Fruit fly (Drosophila melanogaster) whole organism, prepupa: ENCODE results near the gene CG7912.

Source experiments
- Blimp-1 ChIP-seq: fragments of 200-800 bp; sonication (Bioruptor generic); optimal IDR thresholded peaks from 3 replicates; lab custom pipeline; 2017; ENCODE audit warnings: missing biosample characterization, missing genetic modification characterization, mild to moderate bottlenecking, moderate library complexity, missing genetic modification reagents
- CG10669 ChIP-seq: fragments of 200-800 bp; sonication (Bioruptor generic); optimal IDR thresholded peaks from 3 replicates; lab custom pipeline; 2018; ENCODE audit warnings: missing biosample characterization, mild to moderate bottlenecking, missing genetic modification characterization, moderate library complexity
- CG11294 ChIP-seq: fragments of 200-800 bp; sonication (Bioruptor generic); IDR thresholded peaks from 2 replicates; pipeline ENCODE4 v1.3.6; 2022; ENCODE audit warnings: missing biosample characterization, missing genetic modification characterization
- CG11902 ChIP-seq: fragments of 200-800 bp; sonication (Bioruptor generic); optimal IDR thresholded peaks from 3 replicates; lab custom pipeline; 2016; ENCODE audit warnings: missing biosample characterization, missing genetic modification characterization
- CG15336 ChIP-seq: fragments of 200-800 bp; sonication (Bioruptor generic); IDR thresholded peaks from 2 replicates; pipeline ENCODE4 v1.3.6; 2022; ENCODE audit warnings: missing biosample characterization, missing genetic modification characterization
- CG1621 ChIP-seq: fragments of 200-800 bp; sonication (Bioruptor generic); optimal IDR thresholded peaks from 3 replicates; lab custom pipeline; 2018; ENCODE audit warnings: missing biosample characterization, mild to moderate bottlenecking, missing genetic modification characterization
- CG16779 ChIP-seq: fragments of 200-800 bp; sonication (Bioruptor generic); optimal IDR thresholded peaks from 3 replicates; lab custom pipeline; 2017; ENCODE audit warnings: missing biosample characterization, mild to moderate bottlenecking, missing genetic modification characterization
- CG31627 ChIP-seq: fragments of 200-800 bp; sonication (Bioruptor generic); optimal IDR thresholded peaks from 3 replicates; lab custom pipeline; 2016; ENCODE audit warnings: missing biosample characterization, missing genetic modification characterization
- CG32006 ChIP-seq: fragments of 200-800 bp; sonication (Bioruptor generic); optimal IDR thresholded peaks from 3 replicates; lab custom pipeline; 2017; ENCODE audit warnings: missing biosample characterization, mild to moderate bottlenecking, missing genetic modification characterization
- CG34406 ChIP-seq: fragments of 200-800 bp; sonication (Bioruptor generic); optimal IDR thresholded peaks from 3 replicates; lab custom pipeline; 2016; ENCODE audit warnings: missing biosample characterization, missing genetic modification characterization
- CG3919 ChIP-seq: fragments of 200-800 bp; sonication (Bioruptor generic); optimal IDR thresholded peaks from 3 replicates; lab custom pipeline; 2016; ENCODE audit warnings: missing biosample characterization, missing genetic modification characterization
- CG6163 ChIP-seq: fragments of 200-800 bp; sonication (Bioruptor generic); IDR thresholded peaks from 3 replicates; pipeline ENCODE4 v1.3.6; 2022; ENCODE audit warnings: missing biosample characterization, missing genetic modification characterization
- CG6276 ChIP-seq: fragments of 200-800 bp; sonication (Bioruptor generic); optimal IDR thresholded peaks from 2 replicates; lab custom pipeline; 2017; ENCODE audit warnings: missing biosample characterization, mild to moderate bottlenecking, missing genetic modification characterization
- CG6792 ChIP-seq: fragments of 200-800 bp; sonication (Bioruptor generic); optimal IDR thresholded peaks from 3 replicates; lab custom pipeline; 2016; ENCODE audit warnings: missing biosample characterization, missing genetic modification characterization
- CG6808 ChIP-seq: fragments of 200-800 bp; sonication (Bioruptor generic); optimal IDR thresholded peaks from 3 replicates; lab custom pipeline; 2017; ENCODE audit warnings: missing biosample characterization, missing genetic modification characterization, mild to moderate bottlenecking, moderate library complexity, missing genetic modification reagents
- CG6854 ChIP-seq: fragments of 200-800 bp; sonication (Bioruptor generic); optimal IDR thresholded peaks from 2 replicates; lab custom pipeline; 2017; ENCODE audit warnings: missing biosample characterization, mild to moderate bottlenecking, missing genetic modification characterization
- CG7368 ChIP-seq: fragments of 200-800 bp; sonication (Bioruptor generic); optimal IDR thresholded peaks from 3 replicates; lab custom pipeline; 2016; ENCODE audit warnings: missing biosample characterization, missing genetic modification characterization
- CG8119 ChIP-seq: fragments of 200-800 bp; sonication (Bioruptor generic); IDR thresholded peaks from 3 replicates; pipeline ENCODE4 v1.3.6; 2022; ENCODE audit warnings: missing biosample characterization, missing genetic modification characterization
- CG8319 ChIP-seq: fragments of 200-800 bp; sonication (Bioruptor generic); optimal IDR thresholded peaks from 3 replicates; lab custom pipeline; 2016; ENCODE audit warnings: missing biosample characterization, missing genetic modification characterization
- CG9139 ChIP-seq: fragments of 200-800 bp; sonication (Bioruptor generic); optimal IDR thresholded peaks from 3 replicates; lab custom pipeline; 2017; ENCODE audit warnings: missing biosample characterization, mild to moderate bottlenecking, missing genetic modification characterization
- Eip78C ChIP-seq: fragments of 200-800 bp; sonication (Bioruptor generic); peaks from one replicate; lab custom pipeline; 2016; ENCODE audit warnings: missing biosample characterization, missing genetic modification characterization
- Eip93F ChIP-seq: fragments of 200-800 bp; sonication (Bioruptor generic); optimal IDR thresholded peaks from 2 replicates; lab custom pipeline; 2016; ENCODE audit warnings: missing biosample characterization, mild to moderate bottlenecking, missing genetic modification characterization
- Ets21C ChIP-seq: fragments of 200-800 bp; sonication (Bioruptor generic); optimal IDR thresholded peaks from 3 replicates; lab custom pipeline; 2016; ENCODE audit warnings: missing biosample characterization, missing genetic modification characterization
- Ets96B ChIP-seq: fragments of 200-800 bp; optimal IDR thresholded peaks from 2 replicates; lab custom pipeline; 2019; ENCODE audit warnings: missing biosample characterization, mild to moderate bottlenecking, missing genetic modification characterization, moderate library complexity
- Gug ChIP-seq: fragments of 200-800 bp; sonication (Bioruptor generic); IDR thresholded peaks from 2 replicates; pipeline ENCODE4 v1.3.6; 2022; ENCODE audit warnings: missing biosample characterization, missing genetic modification characterization
- Hr39 ChIP-seq: fragments of 200-800 bp; sonication (Bioruptor generic); optimal IDR thresholded peaks from 2 replicates; lab custom pipeline; 2016; ENCODE audit warnings: missing biosample characterization, missing genetic modification characterization
- Hr4 ChIP-seq: fragments of 200-800 bp; sonication (Bioruptor generic); optimal IDR thresholded peaks from 3 replicates; lab custom pipeline; 2016; ENCODE audit warnings: missing biosample characterization, missing genetic modification characterization
- Lpt ChIP-seq: fragments of 200-800 bp; sonication (Bioruptor generic); optimal IDR thresholded peaks from 3 replicates; lab custom pipeline; 2016; ENCODE audit warnings: missing biosample characterization, missing genetic modification characterization
- Met ChIP-seq: fragments of 200-800 bp; sonication (Bioruptor generic); optimal IDR thresholded peaks from 3 replicates; lab custom pipeline; 2016; ENCODE audit warnings: missing biosample characterization, missing genetic modification characterization
- OdsH ChIP-seq: fragments of 200-800 bp; sonication (Bioruptor generic); optimal IDR thresholded peaks from 3 replicates; lab custom pipeline; 2016; ENCODE audit warnings: missing biosample characterization, missing genetic modification characterization
- Smox ChIP-seq: fragments of 200-800 bp; sonication (Bioruptor generic); optimal IDR thresholded peaks from 3 replicates; lab custom pipeline; 2016; ENCODE audit warnings: missing biosample characterization, missing genetic modification characterization
- Sox102F ChIP-seq: fragments of 200-800 bp; sonication (Bioruptor generic); optimal IDR thresholded peaks from 2 replicates; lab custom pipeline; 2016; ENCODE audit warnings: missing biosample characterization, mild to moderate bottlenecking, missing genetic modification characterization
- Sox14 ChIP-seq: fragments of 200-800 bp; sonication (Bioruptor generic); optimal IDR thresholded peaks from 3 replicates; lab custom pipeline; 2016; ENCODE audit warnings: missing biosample characterization, missing genetic modification characterization
- achi ChIP-seq: fragments of 200-800 bp; sonication (Bioruptor generic); optimal IDR thresholded peaks from 3 replicates; lab custom pipeline; 2016; ENCODE audit warnings: missing biosample characterization, missing genetic modification characterization
- acj6 ChIP-seq: fragments of 200-800 bp; sonication (Bioruptor generic); optimal IDR thresholded peaks from 3 replicates; lab custom pipeline; 2016; ENCODE audit warnings: missing biosample characterization, missing genetic modification characterization
- cyc ChIP-seq: fragments of 200-800 bp; sonication (Bioruptor generic); optimal IDR thresholded peaks from 3 replicates; lab custom pipeline; 2016; ENCODE audit warnings: missing biosample characterization, missing genetic modification characterization
- eg ChIP-seq: fragments of 200-800 bp; sonication (Bioruptor generic); IDR thresholded peaks from 3 replicates; pipeline ENCODE4 v1.3.6; 2022; ENCODE audit warnings: missing biosample characterization, missing genetic modification characterization
- esn ChIP-seq: fragments of 200-800 bp; sonication (Bioruptor generic); optimal IDR thresholded peaks from 2 replicates; lab custom pipeline; 2016; ENCODE audit warnings: missing biosample characterization, mild to moderate bottlenecking, missing genetic modification characterization, moderate library complexity
- fd85E ChIP-seq: fragments of 200-800 bp; sonication (Bioruptor generic); optimal IDR thresholded peaks from 3 replicates; lab custom pipeline; 2016; ENCODE audit warnings: missing biosample characterization, missing genetic modification characterization
- fkh ChIP-seq: fragments of 200-800 bp; sonication (Bioruptor generic); optimal IDR thresholded peaks from 3 replicates; lab custom pipeline; 2017; ENCODE audit warnings: missing biosample characterization, mild to moderate bottlenecking, missing genetic modification characterization, moderate library complexity
- lz ChIP-seq: fragments of 200-800 bp; sonication (Bioruptor generic); optimal IDR thresholded peaks from 3 replicates; lab custom pipeline; 2016; ENCODE audit warnings: missing biosample characterization, missing genetic modification characterization
- net ChIP-seq: fragments of 200-800 bp; sonication (Bioruptor generic); optimal IDR thresholded peaks from 3 replicates; lab custom pipeline; 2016; ENCODE audit warnings: missing biosample characterization, missing genetic modification characterization
- pdm3 ChIP-seq: fragments of 200-800 bp; sonication (Bioruptor generic); optimal IDR thresholded peaks from 3 replicates; lab custom pipeline; 2016; ENCODE audit warnings: missing biosample characterization, missing genetic modification characterization
- spab ChIP-seq: fragments of 200-800 bp; sonication (Bioruptor generic); optimal IDR thresholded peaks from 2 replicates; lab custom pipeline; 2017; ENCODE audit warnings: missing biosample characterization, mild to moderate bottlenecking, missing genetic modification characterization, missing genetic modification reagents
- ss ChIP-seq, 2 experiments: fragments of 200-800 bp; sonication (Bioruptor generic); optimal IDR thresholded peaks; 2 replicates in 1 of 2; 3 replicates in 1 of 2; lab custom pipeline; 2017 to 2018; ENCODE audit warnings: mild to moderate bottlenecking in 2 of 2, missing biosample characterization in 2 of 2, missing genetic modification characterization in 2 of 2, moderate library complexity in 1 of 2
- svp ChIP-seq: fragments of 200-800 bp; sonication (Bioruptor generic); peaks from one replicate; lab custom pipeline; 2016; ENCODE audit warnings: missing biosample characterization, missing genetic modification characterization
- topi ChIP-seq: fragments of 200-800 bp; sonication (Bioruptor generic); optimal IDR thresholded peaks from 3 replicates; lab custom pipeline; 2016; ENCODE audit warnings: missing biosample characterization, missing genetic modification characterization
- vri ChIP-seq: fragments of 200-800 bp; sonication (Bioruptor generic); optimal IDR thresholded peaks from 3 replicates; lab custom pipeline; 2016; ENCODE audit warnings: missing biosample characterization, mild to moderate bottlenecking, missing genetic modification characterization

The CG7912 gene

DNA sequence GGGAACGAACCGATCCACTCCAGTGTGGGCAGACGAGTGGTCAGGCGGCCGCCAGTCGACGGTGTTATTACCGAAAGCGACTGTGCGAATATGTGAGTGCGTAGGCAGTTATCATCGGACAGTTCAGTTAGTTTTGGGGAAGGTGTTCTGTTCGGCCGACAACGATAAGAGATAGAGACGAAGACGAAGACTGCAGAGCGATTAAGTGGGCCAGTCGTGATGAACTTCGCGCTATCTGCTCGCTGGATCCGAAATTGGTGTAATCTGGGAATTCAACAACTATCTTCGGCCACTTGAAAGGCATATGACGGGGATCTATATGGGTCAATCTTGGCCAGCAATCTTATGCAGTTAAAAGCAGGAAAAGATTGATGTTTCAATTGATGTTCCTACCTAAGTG lies at the start of gene CG7912:
Gene CG7912, minus strand, starts transcription at position 17 of the 400 bp plus-strand sequence.
- TF ChIP-seq spab (GFP tag; lab: Kevin White, UChicago), result no peak
- TF ChIP-seq CG8319 (GFP tag; lab: Kevin White, UChicago), result no peak
- TF ChIP-seq Blimp-1 (GFP tag; lab: Kevin White, UChicago), result no peak

DNA sequence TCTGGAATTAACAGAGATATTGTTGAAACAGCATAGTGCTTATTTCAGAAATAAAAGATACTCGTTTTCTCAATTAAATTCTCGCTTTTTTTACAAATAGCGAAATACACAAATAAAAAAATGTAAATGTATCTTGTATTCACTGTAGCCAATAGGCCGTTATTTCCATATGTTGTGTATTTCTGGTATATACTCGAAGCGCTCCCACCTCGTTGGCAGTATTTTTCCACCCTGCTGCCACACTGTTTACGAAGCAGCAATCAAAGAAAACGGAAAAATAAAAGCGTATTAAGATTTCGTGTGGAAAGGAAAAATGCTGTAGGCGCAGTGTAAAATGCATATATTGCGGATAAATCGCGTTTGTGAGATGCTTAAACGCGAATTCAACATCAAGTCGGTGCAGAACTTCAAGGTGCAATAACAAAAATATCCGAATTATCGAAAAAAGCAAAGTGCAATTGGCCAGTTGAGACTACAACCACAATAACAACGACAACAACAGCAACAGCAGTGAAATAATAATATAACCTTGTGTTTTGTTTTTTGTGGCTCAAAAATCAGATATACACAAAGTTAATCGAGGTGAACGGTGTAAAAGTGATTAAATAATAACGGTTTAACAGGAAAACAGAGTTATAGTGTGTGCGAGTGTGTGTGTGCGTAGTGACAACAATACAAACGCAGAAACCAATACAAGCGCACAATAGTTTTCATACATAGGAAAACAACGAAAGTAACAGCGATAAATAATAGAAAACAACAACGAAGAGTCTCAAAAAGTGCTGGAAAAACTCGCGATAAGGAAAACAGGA lies 49.3 kb upstream of the CG7912 start, which contains the start of gene sima:
Gene sima, plus strand, starts transcription at position 255 of the 812 bp plus-strand sequence.
- TF ChIP-seq CG15336 (GFP tag; lab: Robert Waterston, UW), result peak; percentile 46; the same call in 1 of the 2 replicates
- peak; percentile 19 for TF ChIP-seq esn (GFP tag; lab: Kevin White, UChicago)
- no peak for TF ChIP-seq CG1621
- no peak for TF ChIP-seq fd85E (GFP tag; lab: Kevin White, UChicago)
- TF ChIP-seq CG6163, result peak; percentile 61
- peak; percentile 3 for TF ChIP-seq CG34406 (GFP tag; lab: Kevin White, UChicago)
- peak; percentile 11 for TF ChIP-seq CG7368
- TF ChIP-seq CG16779 (tag; lab: Kevin White, UChicago), result no peak
- TF ChIP-seq eg, result peak; percentile 36; the same call in 1 of the 3 replicates
- TF ChIP-seq Gug (GFP tag; lab: Robert Waterston, UW), result 0 out of 2 replicates have a peak, but pooled peaks have one; percentile 23
- TF ChIP-seq Blimp-1 (GFP tag; lab: Kevin White, UChicago), result peak; percentile 1
- TF ChIP-seq CG11294 (GFP tag; lab: Robert Waterston, UW), result 0 out of 2 replicates have a peak, but pooled peaks have one; percentile 17
- TF ChIP-seq Ets96B (tag; lab: Kevin White, UChicago), result no peak
- TF ChIP-seq Eip78C (GFP tag; lab: Kevin White, UChicago), result peak; percentile 77
- peak; percentile 5 for TF ChIP-seq Ets21C (GFP tag; lab: Kevin White, UChicago)
- TF ChIP-seq CG6808 (GFP tag; lab: Kevin White, UChicago), result peak; percentile 21
- peak; percentile 9 for TF ChIP-seq CG32006 (GFP tag; lab: Kevin White, UChicago)
- peak; percentile 28 for TF ChIP-seq CG9139
- peak; percentile 6 for TF ChIP-seq Sox14 (GFP tag; lab: Kevin White, UChicago)
- peak; percentile 41 for TF ChIP-seq lz (GFP tag; lab: Kevin White, UChicago)
- peak; percentile 7 for TF ChIP-seq Smox
- TF ChIP-seq fkh (GFP tag; lab: Kevin White, UChicago), result peak; percentile 10
- TF ChIP-seq pdm3 (GFP tag; lab: Kevin White, UChicago), result peak; percentile 42
- TF ChIP-seq OdsH (GFP tag; lab: Kevin White, UChicago), result peak; percentile 43
- peak; percentile 14 for TF ChIP-seq CG6276
- TF ChIP-seq Sox102F (GFP tag; lab: Kevin White, UChicago), result no peak
- peak; percentile 28 for TF ChIP-seq svp (GFP tag; lab: Kevin White, UChicago)
- TF ChIP-seq Met (GFP tag; lab: Kevin White, UChicago), result peak; percentile 13
- peak; percentile 19 for TF ChIP-seq cyc (GFP tag; lab: Kevin White, UChicago)
- peak; percentile 2 for TF ChIP-seq achi (GFP tag; lab: Kevin White, UChicago)
- no peak for TF ChIP-seq CG8119
- TF ChIP-seq CG6792 (GFP tag; lab: Kevin White, UChicago), result no peak
- TF ChIP-seq net (GFP tag; lab: Kevin White, UChicago), result peak; percentile 12
- peak; percentile 48 for TF ChIP-seq vri (GFP tag; lab: Kevin White, UChicago)
- TF ChIP-seq CG11902 (GFP tag; lab: Kevin White, UChicago), result no peak
- peak; percentile 31 to 41 for TF ChIP-seq ss (GFP tag; optimal IDR thresholded peaks at IDR 0.05; lab: Kevin White, UChicago)
- peak; percentile 58 for TF ChIP-seq CG6854 (GFP tag; lab: Kevin White, UChicago)
- no peak for TF ChIP-seq Lpt (GFP tag; lab: Kevin White, UChicago)
- TF ChIP-seq acj6 (GFP tag; lab: Kevin White, UChicago), result peak; percentile 6
- TF ChIP-seq CG8319 (GFP tag; lab: Kevin White, UChicago), result no peak
- TF ChIP-seq Hr4 (GFP tag; lab: Kevin White, UChicago), result peak; percentile 5
- TF ChIP-seq Eip93F (GFP tag; lab: Kevin White, UChicago), result no peak
- TF ChIP-seq CG31627 (GFP tag; lab: Kevin White, UChicago), result peak; percentile 24
- peak; percentile 35 for TF ChIP-seq topi
- TF ChIP-seq Hr39 (GFP tag; lab: Kevin White, UChicago), result peak; percentile 36
- TF ChIP-seq CG10669 (GFP tag; lab: Kevin White, UChicago), result no peak
- peak; percentile 41 for TF ChIP-seq CG3919
- TF ChIP-seq, all 60 proteins: peak for 35
